Worm (Caenorhabditis elegans): ENCODE results near the gene H25K10.2.

- no peak for TF ChIP-seq nhr-28 (tag; optimal IDR thresholded peaks at IDR 0.05)
- no peak for TF ChIP-seq mab-9 (GFP tag; IDR thresholded peaks at IDR 0.05)
- TF ChIP-seq aly-2 (tag; optimal IDR thresholded peaks at IDR 0.05) = no peak
- TF ChIP-seq elt-2 (tag; optimal IDR thresholded peaks at IDR 0.05) = no peak
- no peak for TF ChIP-seq lin-39 (tag; optimal IDR thresholded peaks at IDR 0.05)
- no peak for TF ChIP-seq sox-4 (tag; optimal IDR thresholded peaks at IDR 0.05)
- TF ChIP-seq blmp-1 (tag; optimal IDR thresholded peaks at IDR 0.05) = no peak
- no peak for TF ChIP-seq fos-1 (tag; optimal IDR thresholded peaks at IDR 0.05)
- TF ChIP-seq tlp-1 (tag; optimal IDR thresholded peaks at IDR 0.05) = no peak
Measured at ce11 chrIV:16168702-16169440, 41.9 kb downstream of the H25K10.2 start.

Data from whole organism, L1 larva.